Worm (Caenorhabditis elegans): ENCODE measurements around the gene lipl-5.

ce11 chrV:356959-357702 is 28.4 kb upstream of the lipl-5 start:
- no peak for TF ChIP-seq nhr-12 (tag; optimal IDR thresholded peaks at IDR 0.05)
- no peak for TF ChIP-seq mab-9 (GFP tag; IDR thresholded peaks at IDR 0.05)
- no peak for TF ChIP-seq fos-1 (tag; optimal IDR thresholded peaks at IDR 0.05)
- no peak for TF ChIP-seq zag-1 (tag; optimal IDR thresholded peaks at IDR 0.05)
- TF ChIP-seq jun-1 (tag; optimal IDR thresholded peaks at IDR 0.05): no peak

All from whole organism, L1 larva.